Worm (Caenorhabditis elegans) whole organism, late embryonic: ENCODE data around the gene F52G2.3.

Experiments
- C08G9.2 ChIP-seq: sonication (generic microtip); optimal IDR thresholded peaks from 2 replicates; lab custom pipeline; 2016; ENCODE audit warnings: mild to moderate bottlenecking, missing genetic modification characterization, moderate library complexity, missing compliant biosample characterization
- F13H6.1 ChIP-seq: sonication (generic microtip); optimal IDR thresholded peaks from 2 replicates; lab custom pipeline; 2016; ENCODE audit warnings: missing genetic modification characterization, missing compliant biosample characterization
- K02D7.2 ChIP-seq: sonication (generic microtip); optimal IDR thresholded peaks from 2 replicates; lab custom pipeline; 2017; ENCODE audit warnings: mild to moderate bottlenecking, missing genetic modification characterization, missing compliant biosample characterization
- ama-1 ChIP-seq: fragments of 150-350 bp; optimal IDR thresholded peaks from 2 replicates; lab custom pipeline; 2014
- ceh-19 ChIP-seq: fragments of 200-800 bp; sonication (Bioruptor generic); optimal IDR thresholded peaks from 2 replicates; lab custom pipeline; 2018; ENCODE audit warnings: mild to moderate bottlenecking, missing genetic modification characterization, missing compliant biosample characterization
- ceh-2 ChIP-seq: sonication (generic microtip); optimal IDR thresholded peaks from 2 replicates; lab custom pipeline; 2016; ENCODE audit warnings: missing genotype, missing genetic modification characterization, missing compliant biosample characterization
- ceh-24 ChIP-seq: sonication (generic microtip); optimal IDR thresholded peaks from 2 replicates; lab custom pipeline; 2016; ENCODE audit warnings: mild to moderate bottlenecking, missing genetic modification characterization, missing compliant biosample characterization
- ceh-30 ChIP-seq: fragments of 150-350 bp; optimal IDR thresholded peaks from 2 replicates; lab custom pipeline; 2014; ENCODE audit warnings: missing biosample characterization, missing genetic modification characterization
- ceh-45 ChIP-seq: fragments of 200-800 bp; sonication (Bioruptor generic); IDR thresholded peaks from 2 replicates; pipeline ENCODE4 v1.3.6; 2022; ENCODE audit warnings: missing genetic modification reagents, missing genetic modification characterization, missing compliant biosample characterization
- ceh-48 ChIP-seq: sonication (generic microtip); optimal IDR thresholded peaks from 2 replicates; lab custom pipeline; 2016; ENCODE audit warnings: missing genetic modification characterization, inconsistent platforms, missing compliant biosample characterization
- ceh-6 ChIP-seq: fragments of 200-800 bp; sonication (Bioruptor generic); optimal IDR thresholded peaks from 2 replicates; lab custom pipeline; 2018; ENCODE audit warnings: mild to moderate bottlenecking, missing genetic modification characterization, missing compliant biosample characterization
- che-1 ChIP-seq: sonication (generic microtip); optimal IDR thresholded peaks from 2 replicates; lab custom pipeline; 2016; ENCODE audit warnings: mild to moderate bottlenecking, missing genetic modification characterization, missing compliant biosample characterization
- dve-1 ChIP-seq: sonication (generic microtip); optimal IDR thresholded peaks from 2 replicates; lab custom pipeline; 2017; ENCODE audit warnings: antibody characterized with exemption, mild to moderate bottlenecking, missing genetic modification characterization, missing compliant biosample characterization
- fax-1 ChIP-seq: sonication (generic microtip); optimal IDR thresholded peaks from 2 replicates; lab custom pipeline; 2016; ENCODE audit warnings: missing genotype, missing genetic modification characterization, missing compliant biosample characterization
- gmeb-2 ChIP-seq: sonication (generic microtip); optimal IDR thresholded peaks from 2 replicates; lab custom pipeline; 2016; ENCODE audit warnings: missing genetic modification characterization, inconsistent platforms, missing compliant biosample characterization
- hlh-30 ChIP-seq: sonication (generic microtip); optimal IDR thresholded peaks from 2 replicates; lab custom pipeline; 2017; ENCODE audit warnings: antibody characterized with exemption, missing genetic modification characterization, missing compliant biosample characterization; ENCODE audit not compliant: insufficient read depth
- hlh-6 ChIP-seq: sonication (generic microtip); optimal IDR thresholded peaks from 2 replicates; lab custom pipeline; 2016; ENCODE audit warnings: missing genotype, missing genetic modification characterization, missing compliant biosample characterization
- hlh-8 ChIP-seq: sonication (generic microtip); optimal IDR thresholded peaks from 2 replicates; lab custom pipeline; 2016; ENCODE audit warnings: missing genotype, missing genetic modification characterization, missing compliant biosample characterization
- lim-6 ChIP-seq: sonication (generic microtip); optimal IDR thresholded peaks from 2 replicates; lab custom pipeline; 2016; ENCODE audit warnings: missing genetic modification characterization, missing compliant biosample characterization
- lin-11 ChIP-seq: fragments of 200-800 bp; sonication (Bioruptor generic); optimal IDR thresholded peaks from 2 replicates; lab custom pipeline; 2018; ENCODE audit warnings: mild to moderate bottlenecking, missing genetic modification characterization, missing compliant biosample characterization
- madf-2 ChIP-seq: sonication (generic microtip); optimal IDR thresholded peaks from 2 replicates; lab custom pipeline; 2017; ENCODE audit warnings: missing genetic modification characterization, missing compliant biosample characterization
- nfya-1 ChIP-seq: sonication (generic microtip); optimal IDR thresholded peaks from 2 replicates; lab custom pipeline; 2017; ENCODE audit warnings: missing genetic modification characterization, mild to moderate bottlenecking, missing compliant biosample characterization, antibody characterized with exemption, moderate library complexity
- nhr-232 ChIP-seq: sonication (generic microtip); optimal IDR thresholded peaks from 2 replicates; lab custom pipeline; 2016; ENCODE audit warnings: missing genetic modification characterization, missing compliant biosample characterization
- npax-4 ChIP-seq: sonication (generic microtip); optimal IDR thresholded peaks from 2 replicates; lab custom pipeline; 2016; ENCODE audit warnings: missing genetic modification characterization, missing compliant biosample characterization
- odd-2 ChIP-seq: sonication (generic microtip); optimal IDR thresholded peaks from 2 replicates; lab custom pipeline; 2017; ENCODE audit warnings: antibody characterized with exemption, mild to moderate bottlenecking, missing genetic modification characterization, missing compliant biosample characterization
- rnt-1 ChIP-seq: sonication (generic microtip); optimal IDR thresholded peaks from 2 replicates; lab custom pipeline; 2016; ENCODE audit warnings: missing genetic modification characterization, missing compliant biosample characterization
- sox-2 ChIP-seq: fragments of 200-800 bp; sonication (Bioruptor generic); IDR thresholded peaks from 2 replicates; pipeline ENCODE4 v1.3.6; 2022; ENCODE audit warnings: missing genetic modification reagents, missing genetic modification characterization, missing compliant biosample characterization
- sox-4 ChIP-seq: sonication (generic microtip); optimal IDR thresholded peaks from 2 replicates; lab custom pipeline; 2017; ENCODE audit warnings: mild to moderate bottlenecking, missing genetic modification characterization, inconsistent platforms, missing compliant biosample characterization
- syd-9 ChIP-seq: sonication (generic microtip); optimal IDR thresholded peaks from 2 replicates; lab custom pipeline; 2016; ENCODE audit warnings: mild to moderate bottlenecking, missing genetic modification characterization, moderate library complexity, missing compliant biosample characterization
- tbx-7 ChIP-seq: sonication (generic microtip); optimal IDR thresholded peaks from 2 replicates; lab custom pipeline; 2016; ENCODE audit warnings: missing genotype, missing genetic modification characterization, missing compliant biosample characterization
- unc-55 ChIP-seq: sonication (generic microtip); optimal IDR thresholded peaks from 2 replicates; lab custom pipeline; 2017; ENCODE audit warnings: missing biosample characterization, missing genetic modification reagents, missing genetic modification characterization
- zip-5 ChIP-seq: sonication (generic microtip); optimal IDR thresholded peaks from 2 replicates; lab custom pipeline; 2016; ENCODE audit warnings: missing genetic modification characterization, missing compliant biosample characterization

F52G2.3 gene

ce11 chrIV:13549350-13549749, 1.3 kb upstream of the F52G2.3 start (continued):
- TF ChIP-seq ceh-2 (tag; lab: Kevin White, UChicago), result no peak
- TF ChIP-seq lim-6, result no peak
- no peak for TF ChIP-seq ceh-45 (GFP tag; lab: Robert Waterston, UW)
- peak; percentile 42 for TF ChIP-seq che-1 (tag; lab: Kevin White, UChicago)
- TF ChIP-seq hlh-6 (tag; lab: Kevin White, UChicago), result no peak
- TF ChIP-seq ceh-6 (GFP tag; lab: Kevin White, UChicago), result peak; percentile 32
- peak; percentile 72 for TF ChIP-seq hlh-8 (tag; lab: Kevin White, UChicago)
- TF ChIP-seq ceh-30 (tag; lab: Kevin White, UChicago), result no peak
- no peak for TF ChIP-seq ceh-48 (tag; lab: Kevin White, UChicago)
- TF ChIP-seq npax-4 (tag; lab: Kevin White, UChicago), result peak; percentile 26
- no peak for TF ChIP-seq unc-55 (GFP tag; lab: Kevin White, UChicago)
- no peak for TF ChIP-seq sox-2 (GFP tag; lab: Robert Waterston, UW)
- TF ChIP-seq sox-4, result peak; percentile 47
- peak; percentile 73 for TF ChIP-seq fax-1 (tag; lab: Kevin White, UChicago)
- TF ChIP-seq tbx-7, result no peak

ce11 chrIV:13540165-13540564, 7.9 kb downstream of the F52G2.3 start, which contains the start of gene rsd-2:
rsd-2 (minus strand) TSS chrIV:13540265.
- TF ChIP-seq madf-2 (tag; lab: Kevin White, UChicago), result no peak
- no peak for TF ChIP-seq ceh-48 (tag; lab: Kevin White, UChicago)
- no peak for TF ChIP-seq ceh-45 (GFP tag; lab: Robert Waterston, UW)
- no peak for TF ChIP-seq gmeb-2 (tag; lab: Kevin White, UChicago)
- no peak for TF ChIP-seq syd-9
- TF ChIP-seq dve-1 (tag; lab: Kevin White, UChicago), result no peak
- TF ChIP-seq nfya-1 (tag; lab: Kevin White, UChicago), result no peak
- TF ChIP-seq hlh-30 (tag; lab: Kevin White, UChicago), result no peak
- TF ChIP-seq K02D7.2 (tag; lab: Kevin White, UChicago), result no peak
- TF ChIP-seq ama-1, result no peak
- no peak for TF ChIP-seq che-1 (tag; lab: Kevin White, UChicago)
- TF ChIP-seq rnt-1 (tag; lab: Kevin White, UChicago), result no peak
- no peak for TF ChIP-seq ceh-19 (GFP tag; lab: Kevin White, UChicago)
- no peak for TF ChIP-seq ceh-24 (tag; lab: Kevin White, UChicago)
- TF ChIP-seq F13H6.1, result no peak

ce11 chrIV:13538901-13539300, 9.1 kb downstream of the F52G2.3 start:
- TF ChIP-seq rnt-1 (tag; lab: Kevin White, UChicago) (no peak), K02D7.2 (tag; lab: Kevin White, UChicago) (no peak), odd-2 (no peak), ceh-2 (tag; lab: Kevin White, UChicago) (no peak), C08G9.2 (no peak)

ce11 chrIV:13525223-13525622, 22.8 kb downstream of the F52G2.3 start:
- TF ChIP-seq lin-11 (tag; lab: Kevin White, UChicago) (no peak), nhr-232 (tag; lab: Kevin White, UChicago) (no peak), nfya-1 (tag; lab: Kevin White, UChicago) (peak; percentile 90)
- TF ChIP-seq, all 69 proteins: peak for 1

ce11 chrIV:13521785-13522184, 26.2 kb downstream of the F52G2.3 start, which contains the start of gene dcap-2:
dcap-2 (minus strand) TSS chrIV:13521870.
- TF ChIP-seq ceh-48 (tag; lab: Kevin White, UChicago) (peak; percentile 73), nfya-1 (tag; lab: Kevin White, UChicago) (peak; percentile 5), zip-5 (tag; lab: Kevin White, UChicago) (no peak)
- TF ChIP-seq, all 69 proteins: peak for 2
